Fruit fly (Drosophila melanogaster): Measurements from ENCODE around the gene Dop1R1.

Dop1R1 gene

dm6 chr3R:14125479-14126121 lies 89.0 kb downstream of the Dop1R1 start, which contains the start of the genes 140up and Polr2B (continued):
- TF ChIP-seq Rfx (GFP tag; IDR thresholded peaks at IDR 0.05) (peak; percentile 96), slp2 (GFP tag; optimal IDR thresholded peaks at IDR 0.05) (peak; percentile 29), CG5953 (GFP tag; IDR thresholded peaks at IDR 0.05) (peak; percentile 59), Dll (GFP tag; IDR thresholded peaks at IDR 0.05; ENCODE audit: partially characterized antibody) (0 out of 4 replicates have a peak, but pooled peaks have one; percentile 27), E2f1 (GFP tag; IDR thresholded peaks at IDR 0.05) (peak; percentile 93), CG12219 (GFP tag; optimal IDR thresholded peaks at IDR 0.05) (peak; percentile 57), da (GFP tag; optimal IDR thresholded peaks at IDR 0.05) (peak; percentile 49), abd-A (tag; optimal IDR thresholded peaks at IDR 0.05) (no peak), Neu2 (GFP tag; optimal IDR thresholded peaks at IDR 0.05; ENCODE audit: borderline replicate concordance) (no peak), CG8765 (GFP tag; IDR thresholded peaks at IDR 0.05) (peak; percentile 70), row (GFP tag; IDR thresholded peaks at IDR 0.05) (peak; percentile 98), CG14441 (GFP tag; IDR thresholded peaks at IDR 0.05) (peak; percentile 92), HmgD (GFP tag; optimal IDR thresholded peaks at IDR 0.05) (peak; percentile 58), NC2β (GFP tag; optimal IDR thresholded peaks at IDR 0.05) (peak; percentile 60), CG7357 (GFP tag; IDR thresholded peaks at IDR 0.05) (peak; percentile 82), insv (GFP tag; optimal IDR thresholded peaks at IDR 0.05) (peak in 1 of 2 experiments; percentile 69), tgo (GFP tag; IDR thresholded peaks at IDR 0.05) (peak; percentile 95), CkIIα-i1 (GFP tag; IDR thresholded peaks at IDR 0.05) (peak; percentile 57; the same call in 1 of the 2 replicates), scrt (GFP tag; optimal IDR thresholded peaks at IDR 0.05) (peak; percentile 77), ranshi (GFP tag; IDR thresholded peaks at IDR 0.05) (peak; percentile 95), CG17612 (GFP tag; IDR thresholded peaks at IDR 0.05) (peak; percentile 89), Nf-YA (GFP tag; IDR thresholded peaks at IDR 0.05) (peak; percentile 79), CG11456 (GFP tag; IDR thresholded peaks at IDR 0.05) (peak; percentile 94), Scr (GFP tag; IDR thresholded peaks at IDR 0.05; ENCODE audit: partially characterized antibody) (peak; percentile 26; the same call in 1 of the 2 replicates), Dip2 (GFP tag; IDR thresholded peaks at IDR 0.05) (peak; percentile 44; the same call in 1 of the 2 replicates), CG17359 (tag; optimal IDR thresholded peaks at IDR 0.05) (peak; percentile 93), CG2889 (GFP tag; IDR thresholded peaks at IDR 0.05) (peak; percentile 89), lab (GFP tag; optimal IDR thresholded peaks at IDR 0.05) (peak; percentile 95), chif (GFP tag; optimal IDR thresholded peaks at IDR 0.05) (peak; percentile 60 to 76), CG8359 (GFP tag; optimal IDR thresholded peaks at IDR 0.05; ENCODE audit: borderline replicate concordance) (peak; percentile 66), CG12071 (GFP tag; optimal IDR thresholded peaks at IDR 0.05) (no peak), klu (GFP tag; IDR thresholded peaks at IDR 0.05) (peak; percentile 95), CG4360 (GFP tag; IDR thresholded peaks at IDR 0.05) (peak; percentile 52; the same call in 1 of the 2 replicates), CG1529 (GFP tag; optimal IDR thresholded peaks at IDR 0.05) (peak; percentile 81), CG6272 (GFP tag; IDR thresholded peaks at IDR 0.05) (peak; percentile 93), CG10462 (GFP tag; optimal IDR thresholded peaks at IDR 0.05) (peak; percentile 90), Bgb (GFP tag; IDR thresholded peaks at IDR 0.05; ENCODE audit: partially characterized antibody) (no peak), CG7928 (GFP tag; optimal IDR thresholded peaks at IDR 0.05) (peak; percentile 66), CG13123 (GFP tag; optimal IDR thresholded peaks at IDR 0.05) (peak; percentile 86), CG1647 (GFP tag; optimal IDR thresholded peaks at IDR 0.05) (peak; percentile 50), CG17829 (tag; optimal IDR thresholded peaks at IDR 0.05) (peak; percentile 96), NC2α (GFP tag; optimal IDR thresholded peaks at IDR 0.05) (peak; percentile 9), bsh (GFP tag; optimal IDR thresholded peaks at IDR 0.05) (peak in 1 of 2 experiments; percentile 93), eve (GFP tag; optimal IDR thresholded peaks at IDR 0.05) (no peak), CG18764 (GFP tag; optimal IDR thresholded peaks at IDR 0.05) (peak; percentile 91), HLHmδ (GFP tag; optimal IDR thresholded peaks at IDR 0.05) (no peak), CG9817 (tag; optimal IDR thresholded peaks at IDR 0.05) (peak; percentile 95), E2f2 (GFP tag; IDR thresholded peaks at IDR 0.05) (peak; percentile 70), CG1233 (GFP tag; optimal IDR thresholded peaks at IDR 0.05) (peak; percentile 92), CG2202 (tag; optimal IDR thresholded peaks at IDR 0.05) (peak; percentile 82)
